Worm (Caenorhabditis elegans) whole organism, early embryonic: ENCODE data around the gene slc-17.3.

Experiments used
- B0310.2 ChIP-seq: sonication (generic microtip); optimal IDR thresholded peaks from 2 replicates; lab custom pipeline; 2016; ENCODE audit warnings: mild to moderate bottlenecking, missing genetic modification characterization, missing compliant biosample characterization
- F13C5.2 ChIP-seq: sonication (generic microtip); optimal IDR thresholded peaks from 2 replicates; lab custom pipeline; 2017; ENCODE audit warnings: mild to moderate bottlenecking, missing genetic modification characterization, inconsistent platforms, missing compliant biosample characterization
- aly-1 ChIP-seq: sonication (generic microtip); optimal IDR thresholded peaks from 2 replicates; lab custom pipeline; 2016; ENCODE audit warnings: missing genetic modification characterization, missing compliant biosample characterization
- ama-1 ChIP-seq: fragments of 150-350 bp; optimal IDR thresholded peaks from 2 replicates; lab custom pipeline; 2014
- ceh-13 ChIP-seq: fragments of 200-800 bp; sonication (Bioruptor generic); optimal IDR thresholded peaks from 2 replicates; lab custom pipeline; 2018; ENCODE audit warnings: mild to moderate bottlenecking, missing genetic modification characterization, missing compliant biosample characterization
- ceh-36 ChIP-seq: sonication (generic microtip); optimal IDR thresholded peaks from 2 replicates; lab custom pipeline; 2016; ENCODE audit warnings: missing genetic modification characterization, inconsistent platforms, missing compliant biosample characterization
- ets-7 ChIP-seq: sonication (generic microtip); optimal IDR thresholded peaks from 2 replicates; lab custom pipeline; 2016; ENCODE audit warnings: missing genotype, missing genetic modification characterization, missing compliant biosample characterization
- flt-1 ChIP-seq: fragments of 200-800 bp; sonication (Bioruptor generic); IDR thresholded peaks from 2 replicates; pipeline ENCODE4 v1.3.6; 2022; ENCODE audit warnings: missing genetic modification characterization, missing compliant biosample characterization
- hmbx-1 ChIP-seq: sonication (generic microtip); optimal IDR thresholded peaks from 2 replicates; lab custom pipeline; 2016; ENCODE audit warnings: mild to moderate bottlenecking, missing genetic modification characterization, missing compliant biosample characterization
- hmg-4 ChIP-seq: fragments of 200-800 bp; sonication (Bioruptor generic); optimal IDR thresholded peaks from 2 replicates; lab custom pipeline; 2018; ENCODE audit warnings: mild to moderate bottlenecking, missing genetic modification characterization, missing compliant biosample characterization
- hnd-1 ChIP-seq: sonication (generic microtip); optimal IDR thresholded peaks from 2 replicates; lab custom pipeline; 2016; ENCODE audit warnings: missing genetic modification characterization, missing compliant biosample characterization
- pes-1 ChIP-seq: fragments of 200-800 bp; sonication (Bioruptor generic); IDR thresholded peaks from 2 replicates; pipeline ENCODE4 v1.3.6; 2022; ENCODE audit warnings: missing genetic modification reagents, missing genetic modification characterization, missing compliant biosample characterization
- scrt-1 ChIP-seq: fragments of 200-800 bp; sonication (Bioruptor generic); IDR thresholded peaks from 2 replicates; pipeline ENCODE4 v1.3.6; 2022; ENCODE audit warnings: missing genetic modification characterization, missing compliant biosample characterization
- sea-1 ChIP-seq: fragments of 200-800 bp; sonication (Bioruptor generic); conservative IDR thresholded peaks from 2 replicates; pipeline ENCODE4 v1.3.6; 2022; ENCODE audit warnings: missing genetic modification characterization, missing compliant biosample characterization
- tbx-11 ChIP-seq: fragments of 200-800 bp; sonication (Bioruptor generic); IDR thresholded peaks from 2 replicates; pipeline ENCODE4 v1.3.6; 2022; ENCODE audit warnings: missing genetic modification characterization, missing compliant biosample characterization
- tbx-37 ChIP-seq: fragments of 200-800 bp; sonication (Bioruptor generic); conservative IDR thresholded peaks from 2 replicates; pipeline ENCODE4 v1.3.6; 2022; ENCODE audit warnings: missing genetic modification reagents, missing genetic modification characterization, missing compliant biosample characterization
- tra-4 ChIP-seq: sonication (generic microtip); optimal IDR thresholded peaks from 2 replicates; lab custom pipeline; 2017; ENCODE audit warnings: missing genetic modification characterization, missing compliant biosample characterization

slc-17.3 gene

DNA sequence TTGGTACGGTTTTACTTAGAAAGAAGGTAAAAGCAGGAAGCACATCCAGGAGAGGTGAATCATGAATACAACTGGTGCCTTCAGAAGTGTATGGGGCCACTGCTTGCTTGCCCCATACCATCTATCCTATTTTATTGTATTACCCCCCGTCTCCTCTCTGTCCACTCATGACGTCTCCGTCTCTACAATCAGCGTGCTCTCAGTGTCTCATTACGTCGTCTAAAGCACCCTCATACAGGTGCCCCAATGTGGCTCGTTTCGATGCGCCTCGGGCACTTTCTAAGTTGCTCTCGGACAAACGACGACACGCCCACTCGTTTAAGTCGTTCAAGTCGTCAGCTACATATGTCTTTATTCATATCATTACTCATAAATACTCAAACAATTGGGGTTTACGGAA is 41.0 kb downstream of the slc-17.3 start:
- no peak for TF ChIP-seq ets-7 (tag; lab: Kevin White, UChicago)
- TF ChIP-seq sea-1 (GFP tag; lab: Robert Waterston, UW), result no peak
- no peak for TF ChIP-seq hmbx-1

DNA sequence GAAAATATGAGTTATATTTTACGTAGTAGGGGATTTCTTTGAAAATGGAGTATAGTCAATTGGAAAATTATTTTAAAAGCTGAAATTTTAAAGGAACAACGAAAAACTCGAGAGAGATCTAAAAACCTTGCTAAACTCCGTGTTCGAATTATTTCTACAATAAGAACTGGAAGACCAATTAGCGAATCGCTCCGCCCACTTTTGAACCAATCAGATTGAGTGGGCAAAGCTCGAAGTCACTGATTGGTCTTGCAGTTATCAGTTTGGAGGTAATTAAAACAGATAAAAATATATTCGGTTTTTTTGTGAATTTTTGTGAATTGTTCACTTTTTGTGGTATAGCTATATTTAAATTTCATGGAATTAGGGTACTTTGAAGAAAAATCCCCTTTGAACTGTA is 41.8 kb downstream of the slc-17.3 start:
- TF ChIP-seq B0310.2 (no peak), scrt-1 (GFP tag; lab: Robert Waterston, UW) (no peak), aly-1 (tag; lab: Kevin White, UChicago) (no peak), hnd-1 (tag; lab: Kevin White, UChicago) (no peak), tra-4 (tag; lab: Kevin White, UChicago) (no peak), ama-1 (lab: Kevin White, UChicago) (no peak), tbx-11 (GFP tag; lab: Robert Waterston, UW) (no peak), tbx-37 (GFP tag; lab: Robert Waterston, UW) (no peak), F13C5.2 (tag; lab: Kevin White, UChicago) (no peak), ets-7 (tag; lab: Kevin White, UChicago) (no peak), flt-1 (GFP tag; lab: Robert Waterston, UW) (no peak), ceh-13 (GFP tag; lab: Kevin White, UChicago) (no peak), hmg-4 (GFP tag; lab: Kevin White, UChicago) (no peak), ceh-36 (no peak), sea-1 (GFP tag; lab: Robert Waterston, UW) (no peak), hmbx-1 (no peak)

DNA sequence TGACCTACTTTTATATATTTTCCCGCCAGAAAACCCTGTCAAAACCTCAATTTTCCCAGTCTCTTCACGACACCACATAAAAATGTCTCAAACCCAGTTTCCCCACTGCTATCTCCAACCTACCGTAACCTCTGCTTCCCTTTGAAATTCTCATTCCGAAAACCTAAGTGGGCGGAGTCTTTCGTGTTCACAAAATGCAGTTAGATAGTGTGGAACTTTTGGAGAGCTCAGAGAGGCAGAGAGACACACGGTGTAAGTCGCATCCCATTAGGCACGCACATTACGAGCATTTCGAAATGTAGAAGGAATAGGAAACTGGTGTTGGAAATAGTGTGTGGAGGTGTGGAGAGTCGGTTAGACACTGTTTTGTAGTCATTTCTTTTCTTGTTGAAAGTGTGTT is 45.2 kb downstream of the slc-17.3 start:
- TF ChIP-seq F13C5.2 (tag; lab: Kevin White, UChicago) (no peak), pes-1 (no peak), scrt-1 (GFP tag; lab: Robert Waterston, UW) (no peak), hnd-1 (tag; lab: Kevin White, UChicago) (no peak), hmbx-1 (no peak), flt-1 (GFP tag; lab: Robert Waterston, UW) (no peak), ceh-13 (GFP tag; lab: Kevin White, UChicago) (no peak), ets-7 (tag; lab: Kevin White, UChicago) (no peak)

DNA sequence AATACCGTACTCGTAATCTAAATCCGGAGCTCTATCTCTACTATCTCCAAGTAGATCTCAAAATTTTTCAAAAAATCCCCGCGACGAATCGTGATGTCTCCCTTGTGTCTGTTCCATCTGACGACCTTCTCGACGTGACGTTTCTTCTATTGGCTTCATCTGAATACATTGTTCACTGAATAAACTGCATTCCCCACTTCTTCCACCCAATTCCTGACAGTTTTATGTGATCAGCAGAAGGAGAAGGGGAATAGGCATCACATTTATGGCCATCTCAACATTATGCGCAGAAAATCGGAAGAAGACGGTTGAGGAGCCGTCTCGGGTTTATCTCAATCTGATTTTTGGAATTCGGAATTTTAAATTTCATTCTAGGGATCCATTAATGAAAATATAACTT is 46.1 kb downstream of the slc-17.3 start:
- TF ChIP-seq hmg-4 (GFP tag; lab: Kevin White, UChicago) (no peak), ets-7 (tag; lab: Kevin White, UChicago) (no peak), flt-1 (GFP tag; lab: Robert Waterston, UW) (no peak), ceh-13 (GFP tag; lab: Kevin White, UChicago) (no peak), aly-1 (tag; lab: Kevin White, UChicago) (no peak), sea-1 (GFP tag; lab: Robert Waterston, UW) (no peak), scrt-1 (GFP tag; lab: Robert Waterston, UW) (no peak), hmbx-1 (no peak), pes-1 (no peak), hnd-1 (tag; lab: Kevin White, UChicago) (no peak), tra-4 (tag; lab: Kevin White, UChicago) (no peak), F13C5.2 (tag; lab: Kevin White, UChicago) (no peak), ceh-36 (no peak), tbx-11 (GFP tag; lab: Robert Waterston, UW) (no peak)

DNA sequence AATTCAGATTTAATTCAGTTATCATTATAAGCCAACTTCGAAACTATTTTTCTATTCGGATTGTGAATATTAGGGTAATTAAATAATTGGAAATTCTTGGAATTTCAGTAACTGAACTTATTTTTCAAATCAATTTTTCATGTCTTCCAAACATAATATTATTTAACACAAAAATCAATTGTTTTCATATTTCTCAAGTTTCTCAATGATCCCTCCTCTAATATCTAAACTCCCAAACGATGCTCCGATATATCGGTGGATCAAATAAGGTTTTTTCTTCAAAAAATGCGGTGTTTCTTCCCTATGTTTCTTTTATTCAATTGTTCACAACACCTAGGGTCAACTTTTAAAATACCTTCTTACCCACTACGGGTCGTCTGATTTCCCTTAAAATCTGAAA is 48.6 kb downstream of the slc-17.3 start:
- TF ChIP-seq hnd-1 (tag; lab: Kevin White, UChicago), result no peak
- TF ChIP-seq pes-1, result no peak
- no peak for TF ChIP-seq ceh-36
- no peak for TF ChIP-seq hmg-4 (GFP tag; lab: Kevin White, UChicago)
- no peak for TF ChIP-seq tbx-11 (GFP tag; lab: Robert Waterston, UW)
- no peak for TF ChIP-seq ets-7 (tag; lab: Kevin White, UChicago)

DNA sequence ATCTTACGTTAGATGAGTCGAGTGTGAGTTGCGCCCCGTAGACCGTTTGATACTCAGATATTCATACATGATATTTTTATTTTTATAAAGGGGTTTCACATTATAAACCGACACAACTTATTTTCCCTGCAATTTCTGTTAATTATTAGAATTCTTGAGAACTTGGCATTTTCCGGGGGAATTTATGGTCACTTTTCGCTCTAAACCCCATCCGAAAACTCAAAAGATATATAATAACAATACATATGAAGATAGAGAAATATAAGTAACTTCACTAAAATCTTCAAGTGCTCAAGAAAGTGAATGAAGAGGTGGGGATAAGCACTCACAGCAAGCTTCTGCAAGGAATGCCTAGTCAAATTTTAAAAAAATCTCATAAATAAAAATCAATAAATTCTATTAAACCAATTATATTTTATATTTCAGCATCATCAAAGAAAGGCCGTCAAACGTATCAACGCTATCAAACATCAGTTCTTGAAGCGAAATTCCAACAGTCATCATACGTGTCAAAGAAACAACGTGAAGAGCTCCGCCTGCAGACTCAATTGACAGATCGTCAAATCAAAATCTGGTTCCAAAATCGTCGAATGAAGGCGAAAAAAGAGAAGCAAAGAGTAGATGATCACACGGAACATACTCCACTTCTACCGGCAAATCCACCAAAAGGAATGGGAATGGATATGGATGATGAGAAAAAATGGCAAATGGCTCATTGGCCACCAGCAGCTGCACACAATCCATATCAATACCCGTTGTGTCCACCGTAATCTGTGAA is 49.3 kb downstream of the slc-17.3 start:
- TF ChIP-seq ceh-13 (GFP tag; lab: Kevin White, UChicago) (no peak), tbx-37 (GFP tag; lab: Robert Waterston, UW) (no peak), sea-1 (GFP tag; lab: Robert Waterston, UW) (no peak), pes-1 (no peak), hmbx-1 (no peak), F13C5.2 (tag; lab: Kevin White, UChicago) (no peak), scrt-1 (GFP tag; lab: Robert Waterston, UW) (no peak), tbx-11 (GFP tag; lab: Robert Waterston, UW) (no peak)

DNA sequence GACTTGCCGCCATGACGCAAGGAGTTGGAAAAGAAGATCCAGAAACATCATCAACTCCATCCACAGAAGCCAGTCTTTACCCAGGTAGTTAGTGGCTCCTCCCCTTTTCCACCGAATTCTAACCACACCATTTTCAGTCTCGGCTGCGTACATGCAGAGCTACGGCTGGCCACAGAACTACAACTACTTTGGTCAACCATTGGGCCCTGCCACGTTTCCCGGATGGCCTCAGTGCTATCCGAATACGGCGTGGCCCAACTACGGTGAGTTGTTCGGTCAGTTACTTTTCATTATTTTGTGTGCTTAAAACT is 50.1 kb downstream of the slc-17.3 start:
- TF ChIP-seq hmbx-1 (no peak), ama-1 (lab: Kevin White, UChicago) (no peak), ets-7 (tag; lab: Kevin White, UChicago) (no peak), tra-4 (tag; lab: Kevin White, UChicago) (no peak), scrt-1 (GFP tag; lab: Robert Waterston, UW) (no peak), flt-1 (GFP tag; lab: Robert Waterston, UW) (no peak), tbx-11 (GFP tag; lab: Robert Waterston, UW) (no peak), aly-1 (tag; lab: Kevin White, UChicago) (no peak), hmg-4 (GFP tag; lab: Kevin White, UChicago) (no peak), pes-1 (no peak), sea-1 (GFP tag; lab: Robert Waterston, UW) (no peak), ceh-13 (GFP tag; lab: Kevin White, UChicago) (no peak), B0310.2 (no peak), ceh-36 (no peak), hnd-1 (tag; lab: Kevin White, UChicago) (no peak), F13C5.2 (tag; lab: Kevin White, UChicago) (no peak)
